Worm (Caenorhabditis elegans): Measurements from ENCODE around the gene F54C9.14.

DNA sequence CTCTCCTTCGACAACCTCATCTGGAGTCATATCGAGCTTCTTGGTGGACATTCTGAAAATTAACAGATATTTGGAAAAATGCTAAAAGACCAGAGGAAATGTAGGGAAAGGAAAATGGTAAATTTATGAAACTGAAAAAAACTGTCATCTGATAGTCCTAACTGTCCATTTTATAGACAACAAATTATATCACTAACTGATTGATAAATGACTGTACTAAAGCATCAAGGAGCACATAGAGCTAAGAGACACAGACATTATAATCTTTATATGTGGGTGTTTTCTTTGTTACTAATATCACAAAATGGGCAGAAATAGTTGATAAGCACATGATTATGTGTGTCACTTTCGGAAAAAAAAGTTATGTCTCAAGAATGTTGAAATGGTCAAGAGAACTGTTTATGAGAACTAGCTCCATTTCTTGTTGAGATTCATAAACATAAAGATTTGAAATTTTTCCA lies 4.7 kb downstream of the F54C9.14 start, which contains the start of gene F54C9.3:
- TF ChIP-seq flt-1 (GFP tag; IDR thresholded peaks at IDR 0.05) (no peak), cog-1 (tag; optimal IDR thresholded peaks at IDR 0.05) (no peak), ztf-23 (GFP tag; IDR thresholded peaks at IDR 0.05) (no peak), med-1 (GFP tag; optimal IDR thresholded peaks at IDR 0.05; ENCODE audit: insufficient read depth) (no peak), ref-1 (GFP tag; conservative IDR thresholded peaks at IDR 0.05) (no peak), ztf-29 (GFP tag; IDR thresholded peaks at IDR 0.05) (no peak), tab-1 (GFP tag; IDR thresholded peaks at IDR 0.05) (no peak), T22C8.4 (GFP tag; IDR thresholded peaks at IDR 0.05) (no peak), klf-2 (GFP tag; conservative IDR thresholded peaks at IDR 0.05) (no peak)

Measured in whole organism, midembryonic.